Worm (Caenorhabditis elegans) whole organism, late embryonic: ENCODE results near the gene C51E3.10.

ENCODE experiments used
- C08G9.2 ChIP-seq: sonication (generic microtip); optimal IDR thresholded peaks from 2 replicates; lab custom pipeline; 2016; ENCODE audit warnings: mild to moderate bottlenecking, missing genetic modification characterization, moderate library complexity, missing compliant biosample characterization
- C38D4.7 ChIP-seq: fragments of 200-800 bp; sonication (Bioruptor generic); optimal IDR thresholded peaks from 2 replicates; lab custom pipeline; 2018; ENCODE audit warnings: mild to moderate bottlenecking, missing genetic modification characterization, moderate library complexity, missing compliant biosample characterization
- K02D7.2 ChIP-seq: sonication (generic microtip); optimal IDR thresholded peaks from 2 replicates; lab custom pipeline; 2017; ENCODE audit warnings: mild to moderate bottlenecking, missing genetic modification characterization, missing compliant biosample characterization
- K09A11.1 ChIP-seq: sonication (generic microtip); optimal IDR thresholded peaks from 2 replicates; lab custom pipeline; 2017; ENCODE audit warnings: antibody characterized with exemption, mild to moderate bottlenecking, missing genetic modification characterization, missing compliant biosample characterization; ENCODE audit not compliant: insufficient read depth
- ama-1 ChIP-seq: fragments of 150-350 bp; optimal IDR thresholded peaks from 2 replicates; lab custom pipeline; 2014
- ceh-19 ChIP-seq: fragments of 200-800 bp; sonication (Bioruptor generic); optimal IDR thresholded peaks from 2 replicates; lab custom pipeline; 2018; ENCODE audit warnings: mild to moderate bottlenecking, missing genetic modification characterization, missing compliant biosample characterization
- ceh-2 ChIP-seq: sonication (generic microtip); optimal IDR thresholded peaks from 2 replicates; lab custom pipeline; 2016; ENCODE audit warnings: missing genotype, missing genetic modification characterization, missing compliant biosample characterization
- ceh-22 ChIP-seq: sonication (generic microtip); optimal IDR thresholded peaks from 2 replicates; lab custom pipeline; 2017; ENCODE audit warnings: missing biosample characterization, missing genetic modification characterization
- ceh-34 ChIP-seq: sonication (generic microtip); optimal IDR thresholded peaks from 2 replicates; lab custom pipeline; 2016; ENCODE audit warnings: mild to moderate bottlenecking, missing genetic modification characterization, missing compliant biosample characterization
- ceh-45 ChIP-seq: fragments of 200-800 bp; sonication (Bioruptor generic); IDR thresholded peaks from 2 replicates; pipeline ENCODE4 v1.3.6; 2022; ENCODE audit warnings: missing genetic modification reagents, missing genetic modification characterization, missing compliant biosample characterization
- ceh-48 ChIP-seq: sonication (generic microtip); optimal IDR thresholded peaks from 2 replicates; lab custom pipeline; 2016; ENCODE audit warnings: missing genetic modification characterization, inconsistent platforms, missing compliant biosample characterization
- ceh-6 ChIP-seq: fragments of 200-800 bp; sonication (Bioruptor generic); optimal IDR thresholded peaks from 2 replicates; lab custom pipeline; 2018; ENCODE audit warnings: mild to moderate bottlenecking, missing genetic modification characterization, missing compliant biosample characterization
- che-1 ChIP-seq: sonication (generic microtip); optimal IDR thresholded peaks from 2 replicates; lab custom pipeline; 2016; ENCODE audit warnings: mild to moderate bottlenecking, missing genetic modification characterization, missing compliant biosample characterization
- elt-2 ChIP-seq: sonication (generic microtip); optimal IDR thresholded peaks from 2 replicates; lab custom pipeline; 2016; ENCODE audit warnings: missing genetic modification reagents, missing genetic modification characterization, missing compliant biosample characterization
- ets-4 ChIP-seq: sonication (generic microtip); optimal IDR thresholded peaks from 2 replicates; lab custom pipeline; 2016; ENCODE audit warnings: missing genetic modification characterization, missing compliant biosample characterization
- eyg-1 ChIP-seq: sonication (generic microtip); optimal IDR thresholded peaks from 2 replicates; lab custom pipeline; 2016; ENCODE audit warnings: missing genotype, missing genetic modification characterization, missing compliant biosample characterization
- fax-1 ChIP-seq: sonication (generic microtip); optimal IDR thresholded peaks from 2 replicates; lab custom pipeline; 2016; ENCODE audit warnings: missing genotype, missing genetic modification characterization, missing compliant biosample characterization
- fkh-10 ChIP-seq: fragments of 150-350 bp; optimal IDR thresholded peaks from 2 replicates; lab custom pipeline; 2014; ENCODE audit warnings: missing biosample characterization, missing genetic modification reagents, missing genetic modification characterization
- hlh-13 ChIP-seq: fragments of 200-800 bp; sonication (Bioruptor generic); optimal IDR thresholded peaks from 2 replicates; lab custom pipeline; 2018; ENCODE audit warnings: mild to moderate bottlenecking, missing genetic modification characterization, missing compliant biosample characterization
- hlh-15 ChIP-seq: sonication (generic microtip); optimal IDR thresholded peaks from 2 replicates; lab custom pipeline; 2016; ENCODE audit warnings: missing genetic modification characterization, missing compliant biosample characterization
- lim-6 ChIP-seq: sonication (generic microtip); optimal IDR thresholded peaks from 2 replicates; lab custom pipeline; 2016; ENCODE audit warnings: missing genetic modification characterization, missing compliant biosample characterization
- lin-11 ChIP-seq: fragments of 200-800 bp; sonication (Bioruptor generic); optimal IDR thresholded peaks from 2 replicates; lab custom pipeline; 2018; ENCODE audit warnings: mild to moderate bottlenecking, missing genetic modification characterization, missing compliant biosample characterization
- madf-2 ChIP-seq: sonication (generic microtip); optimal IDR thresholded peaks from 2 replicates; lab custom pipeline; 2017; ENCODE audit warnings: missing genetic modification characterization, missing compliant biosample characterization
- nfya-1 ChIP-seq: sonication (generic microtip); optimal IDR thresholded peaks from 2 replicates; lab custom pipeline; 2017; ENCODE audit warnings: missing genetic modification characterization, mild to moderate bottlenecking, missing compliant biosample characterization, antibody characterized with exemption, moderate library complexity
- nhr-11 ChIP-seq: fragments of 150-350 bp; optimal IDR thresholded peaks from 2 replicates; lab custom pipeline; 2014; ENCODE audit warnings: missing biosample characterization, missing genetic modification characterization
- nhr-232 ChIP-seq: sonication (generic microtip); optimal IDR thresholded peaks from 2 replicates; lab custom pipeline; 2016; ENCODE audit warnings: missing genetic modification characterization, missing compliant biosample characterization
- pat-9 ChIP-seq: fragments of 200-800 bp; sonication (Bioruptor generic); optimal IDR thresholded peaks from 2 replicates; lab custom pipeline; 2018; ENCODE audit warnings: mild to moderate bottlenecking, missing genetic modification characterization, moderate library complexity, missing compliant biosample characterization
- pha-2 ChIP-seq: sonication (generic microtip); optimal IDR thresholded peaks from 2 replicates; lab custom pipeline; 2017; ENCODE audit warnings: mild to moderate bottlenecking, missing genetic modification characterization, missing compliant biosample characterization
- pha-4 ChIP-seq: fragments of 150-350 bp; optimal IDR thresholded peaks from 2 replicates; lab custom pipeline; 2018; ENCODE audit warnings: missing biosample characterization, missing genetic modification reagents, missing genetic modification characterization
- sox-4 ChIP-seq: sonication (generic microtip); optimal IDR thresholded peaks from 2 replicates; lab custom pipeline; 2017; ENCODE audit warnings: mild to moderate bottlenecking, missing genetic modification characterization, inconsistent platforms, missing compliant biosample characterization
- syd-9 ChIP-seq: sonication (generic microtip); optimal IDR thresholded peaks from 2 replicates; lab custom pipeline; 2016; ENCODE audit warnings: mild to moderate bottlenecking, missing genetic modification characterization, moderate library complexity, missing compliant biosample characterization
- tbx-2 ChIP-seq: sonication (generic microtip); optimal IDR thresholded peaks from 2 replicates; lab custom pipeline; 2016; ENCODE audit warnings: missing genetic modification characterization, missing compliant biosample characterization
- ttx-3 ChIP-seq: sonication (generic microtip); optimal IDR thresholded peaks from 2 replicates; lab custom pipeline; 2016; ENCODE audit warnings: missing genetic modification reagents, missing genetic modification characterization, missing compliant biosample characterization
- unc-55 ChIP-seq: sonication (generic microtip); optimal IDR thresholded peaks from 2 replicates; lab custom pipeline; 2017; ENCODE audit warnings: missing biosample characterization, missing genetic modification reagents, missing genetic modification characterization
- unc-86 ChIP-seq: sonication (generic microtip); optimal IDR thresholded peaks from 2 replicates; lab custom pipeline; 2016; ENCODE audit warnings: missing genetic modification characterization, missing compliant biosample characterization
- zip-5 ChIP-seq: sonication (generic microtip); optimal IDR thresholded peaks from 2 replicates; lab custom pipeline; 2016; ENCODE audit warnings: missing genetic modification characterization, missing compliant biosample characterization

The C51E3.10 gene

ce11 chrV:10123324-10123723 lies 37.6 kb downstream of the C51E3.10 start, which contains the start of gene C08B6.6:
C08B6.6 (plus strand) TSS chrV:10123624.
- TF ChIP-seq nhr-232 (no peak), ceh-2 (tag; lab: Kevin White, UChicago) (no peak), ceh-19 (GFP tag; lab: Kevin White, UChicago) (no peak), syd-9 (tag; lab: Kevin White, UChicago) (no peak), C08G9.2 (tag; lab: Kevin White, UChicago) (no peak), hlh-13 (GFP tag; lab: Kevin White, UChicago) (no peak), che-1 (no peak), fkh-10 (GFP tag; lab: Kevin White, UChicago) (no peak), pha-4 (no peak), K02D7.2 (tag; lab: Kevin White, UChicago) (no peak), fax-1 (tag; lab: Kevin White, UChicago) (no peak), sox-4 (tag; lab: Kevin White, UChicago) (no peak)
- TF ChIP-seq, all 69 proteins: peak for 0

- TF ChIP-seq tbx-2 (tag; lab: Kevin White, UChicago): no peak
- TF ChIP-seq ceh-22 (tag; lab: Kevin White, UChicago): no peak
- no peak for TF ChIP-seq nfya-1 (tag; lab: Kevin White, UChicago)
- no peak for TF ChIP-seq eyg-1 (tag; lab: Kevin White, UChicago)
- TF ChIP-seq C38D4.7 (GFP tag; lab: Kevin White, UChicago): no peak
- TF ChIP-seq, all 69 proteins: peak for 0
Observed at ce11 chrV:10122670-10123069, 38.3 kb downstream of the C51E3.10 start, which contains the start of gene srxa-19. srxa-19 (minus strand) TSS chrV:10122770.

DNA sequence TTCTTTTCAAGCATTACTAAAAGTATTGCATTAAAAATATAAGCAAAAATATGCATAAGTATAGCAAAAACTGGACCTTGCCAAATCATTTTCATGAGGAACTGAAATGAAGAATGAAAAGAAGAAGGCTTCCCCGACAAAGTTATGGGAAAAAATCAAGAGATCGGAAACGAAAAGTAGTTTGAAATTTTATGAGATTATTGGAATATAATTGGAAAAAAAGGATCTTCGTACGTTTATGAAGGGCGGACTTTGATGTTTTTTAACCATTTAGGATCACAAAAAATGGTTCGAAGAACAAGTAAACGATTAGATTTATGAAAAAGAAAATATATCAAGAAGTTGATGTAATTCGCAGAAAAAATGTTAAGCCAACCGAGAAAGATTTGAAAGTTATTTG lies 40.0 kb downstream of the C51E3.10 start, which contains the start of gene srxa-18:
Gene srxa-18 (minus strand): TSS at position 100 of the 400 bp plus-strand sequence.
- TF ChIP-seq ceh-34 (tag; lab: Kevin White, UChicago): no peak
- no peak for TF ChIP-seq ama-1 (lab: Kevin White, UChicago)
- TF ChIP-seq lim-6 (tag; lab: Kevin White, UChicago): no peak
- TF ChIP-seq pat-9 (tag; lab: Kevin White, UChicago): no peak
- TF ChIP-seq pha-2 (tag; lab: Kevin White, UChicago): no peak
- TF ChIP-seq unc-86 (tag; lab: Kevin White, UChicago): no peak
- no peak for TF ChIP-seq K09A11.1 (tag; lab: Kevin White, UChicago)
- TF ChIP-seq ceh-19 (GFP tag; lab: Kevin White, UChicago): no peak
- no peak for TF ChIP-seq madf-2 (tag; lab: Kevin White, UChicago)
- TF ChIP-seq ets-4 (tag; lab: Kevin White, UChicago): no peak
- TF ChIP-seq hlh-15 (tag; lab: Kevin White, UChicago): no peak
- no peak for TF ChIP-seq ttx-3
- no peak for TF ChIP-seq ceh-45 (GFP tag; lab: Robert Waterston, UW)

DNA sequence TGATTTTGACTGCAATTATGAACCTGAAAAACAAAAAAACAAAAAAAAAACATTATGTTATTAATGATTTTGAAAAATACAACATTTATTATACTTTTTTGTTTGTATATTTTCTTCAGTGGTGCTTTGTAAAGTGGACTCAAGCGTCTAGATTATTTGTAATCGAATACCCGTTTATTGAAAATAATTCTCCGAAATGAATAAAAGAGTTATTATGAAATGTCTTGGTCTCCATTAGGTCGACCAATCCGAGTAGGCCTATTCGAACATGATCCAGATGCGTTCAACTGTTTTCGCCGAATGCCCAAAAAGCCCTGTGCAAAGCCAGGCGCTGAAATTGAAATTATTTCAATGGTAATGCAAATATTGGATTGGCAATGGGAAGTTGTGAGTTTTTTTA lies 43.5 kb downstream of the C51E3.10 start, which contains the start of gene C08B6.5:
Gene C08B6.5 (plus strand): TSS at position 301 of the 400 bp plus-strand sequence.
- TF ChIP-seq ceh-22 (tag; lab: Kevin White, UChicago) (no peak), ceh-48 (tag; lab: Kevin White, UChicago) (no peak), hlh-13 (GFP tag; lab: Kevin White, UChicago) (no peak), lin-11 (no peak), unc-55 (GFP tag; lab: Kevin White, UChicago) (no peak), ceh-6 (GFP tag; lab: Kevin White, UChicago) (no peak), nhr-11 (tag; lab: Kevin White, UChicago) (no peak), sox-4 (tag; lab: Kevin White, UChicago) (no peak), elt-2 (tag; lab: Kevin White, UChicago) (no peak), zip-5 (tag; lab: Kevin White, UChicago) (no peak)
